Worm (Caenorhabditis elegans) whole organism, L4/young adult: ENCODE data around the gene col-73.

Experiments used
- W03F9.2 ChIP-seq: fragments of 150-350 bp; optimal IDR thresholded peaks from 2 replicates; lab custom pipeline; 2014; ENCODE audit warnings: missing biosample characterization, missing genetic modification characterization
- dao-5 ChIP-seq: sonication (generic microtip); optimal IDR thresholded peaks from 2 replicates; lab custom pipeline; 2016; ENCODE audit warnings: missing genotype, missing genetic modification characterization, moderate library complexity, missing compliant biosample characterization
- him-1 ChIP-seq: sonication (generic microtip); optimal IDR thresholded peaks from 2 replicates; lab custom pipeline; 2016; ENCODE audit warnings: missing genotype, missing genetic modification reagents, missing genetic modification characterization, missing compliant biosample characterization

The col-73 gene

ce11 chrII:4891012-4891775, 18.3 kb upstream of the col-73 start, which contains the start of gene gst-9:
TSS of gene gst-9 (plus strand) at chrII:4891585.
- TF ChIP-seq dao-5 (tag; lab: Kevin White, UChicago) (no peak), him-1 (tag; lab: Kevin White, UChicago) (no peak), W03F9.2 (tag; lab: Kevin White, UChicago) (no peak)

DNA sequence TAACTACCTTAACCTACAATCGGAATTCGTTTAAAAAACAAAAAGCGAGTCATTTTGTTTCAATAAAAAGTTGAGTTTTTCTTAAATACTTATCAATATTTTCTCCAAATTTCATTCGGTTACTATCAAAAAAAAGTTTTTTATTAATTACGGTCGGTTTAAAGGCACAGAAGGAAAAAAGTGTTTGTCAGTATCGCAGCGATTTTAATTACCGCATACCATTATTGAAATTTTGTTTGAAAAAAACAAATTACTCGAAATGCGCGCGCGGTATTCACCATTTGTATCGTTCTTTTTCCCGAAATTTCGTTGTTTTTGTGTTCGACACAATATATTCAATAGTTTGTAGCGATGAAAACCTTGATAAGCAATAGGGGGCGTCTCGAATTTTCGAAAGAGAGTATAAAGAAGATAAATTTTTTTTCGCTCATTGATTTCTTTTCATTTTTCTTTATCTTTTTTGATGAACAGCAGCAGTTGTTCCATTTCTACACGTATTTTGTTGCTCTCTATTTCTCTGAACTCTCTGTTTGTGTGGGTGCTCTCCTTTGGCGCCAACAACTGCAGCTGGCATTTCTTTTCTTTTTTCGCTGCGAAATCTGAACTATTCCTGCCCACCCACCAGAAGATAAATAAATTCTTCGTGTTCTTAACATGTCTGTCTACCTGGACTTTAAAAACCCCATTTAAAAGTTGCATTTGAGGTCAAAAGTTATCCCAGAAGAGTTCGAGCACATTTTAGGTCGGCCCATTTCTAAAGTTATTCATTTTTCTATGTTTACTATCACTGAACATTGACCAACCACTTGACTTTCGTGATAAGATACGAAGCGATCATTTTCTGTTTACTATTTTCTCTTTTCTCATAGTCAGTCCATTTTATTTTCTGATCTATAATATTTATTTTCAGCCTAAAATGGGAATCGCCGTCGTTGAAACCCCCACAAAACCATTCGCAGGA, 15.9 kb upstream of the col-73 start, which contains the start of gene pgm-1:
Gene pgm-1 (plus strand): TSS at position 911 of the 961 bp plus-strand sequence.
- TF ChIP-seq W03F9.2 (tag; lab: Kevin White, UChicago) (no peak), dao-5 (tag; lab: Kevin White, UChicago) (no peak), him-1 (tag; lab: Kevin White, UChicago) (no peak)

DNA sequence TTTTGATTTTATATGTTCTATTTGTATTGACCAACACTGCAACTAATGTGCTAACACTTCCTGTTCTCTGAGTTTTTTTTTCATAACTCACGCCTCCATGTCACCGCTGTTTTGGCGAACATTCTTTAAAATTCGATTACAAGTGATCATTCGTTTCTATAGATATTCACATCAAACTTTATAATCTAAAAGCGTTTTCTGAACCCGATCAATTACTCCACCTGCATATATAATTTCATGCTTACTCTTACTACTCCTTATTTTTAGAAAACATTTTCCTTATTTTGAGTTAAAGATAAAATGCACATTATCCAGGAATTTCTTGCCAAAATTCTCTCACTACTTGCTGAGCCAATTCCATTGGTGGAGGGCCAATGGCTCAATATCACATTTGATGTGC, 13.0 kb upstream of the col-73 start, which contains the start of gene R05F9.7:
Gene R05F9.7 (plus strand): TSS at position 301 of the 400 bp plus-strand sequence.
- no peak for TF ChIP-seq dao-5 (tag; lab: Kevin White, UChicago)
- no peak for TF ChIP-seq W03F9.2 (tag; lab: Kevin White, UChicago)
- no peak for TF ChIP-seq him-1 (tag; lab: Kevin White, UChicago)

DNA sequence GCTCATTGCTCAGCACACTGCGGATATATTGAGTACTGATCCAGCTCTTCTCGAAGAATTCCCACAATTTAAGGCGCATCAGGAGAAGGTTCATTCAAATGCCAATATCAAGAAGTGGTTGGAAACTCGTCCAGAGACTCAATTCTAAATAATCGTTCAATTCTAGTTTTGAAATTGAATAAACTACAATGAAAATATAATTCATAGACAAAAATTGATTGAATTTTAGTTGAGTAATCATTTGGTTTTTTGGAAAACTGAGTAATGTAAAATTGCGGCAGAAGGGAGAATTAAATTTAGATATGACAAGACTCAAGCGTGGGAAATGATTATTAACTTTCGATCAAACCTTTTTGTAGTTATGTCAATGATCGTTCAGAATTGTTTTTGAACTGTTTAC, 11.5 kb upstream of the col-73 start:
- no peak for TF ChIP-seq W03F9.2 (tag; lab: Kevin White, UChicago)

ce11 chrII:4883412-4883811, 10.5 kb upstream of the col-73 start, which contains the start of gene gst-8:
TSS of gene gst-8 (plus strand) at chrII:4883712.
- TF ChIP-seq him-1 (tag; lab: Kevin White, UChicago): no peak
- TF ChIP-seq dao-5 (tag; lab: Kevin White, UChicago): no peak
- TF ChIP-seq W03F9.2 (tag; lab: Kevin White, UChicago): no peak

ce11 chrII:4882498-4882897, 9.6 kb upstream of the col-73 start:
- TF ChIP-seq dao-5 (tag; lab: Kevin White, UChicago) (no peak), him-1 (tag; lab: Kevin White, UChicago) (no peak), W03F9.2 (tag; lab: Kevin White, UChicago) (no peak)

ce11 chrII:4881727-4882126, 8.8 kb upstream of the col-73 start, which contains the start of gene gst-7:
TSS of gene gst-7 (plus strand) at chrII:4882062.
- no peak for TF ChIP-seq dao-5 (tag; lab: Kevin White, UChicago)
- no peak for TF ChIP-seq him-1 (tag; lab: Kevin White, UChicago)
- no peak for TF ChIP-seq W03F9.2 (tag; lab: Kevin White, UChicago)

- TF ChIP-seq dao-5 (tag; lab: Kevin White, UChicago) (no peak), W03F9.2 (tag; lab: Kevin White, UChicago) (no peak), him-1 (tag; lab: Kevin White, UChicago) (no peak)
These were observed 6.7 kb upstream of the col-73 start, which contains the start of gene gst-6 for ce11 chrII:4879629-4880028. TSS of gene gst-6 (plus strand) at chrII:4879891.

- no peak for TF ChIP-seq him-1 (tag; lab: Kevin White, UChicago)
These were observed 3.2 kb upstream of the col-73 start, which contains the start of gene F11G11.13 for ce11 chrII:4876091-4876490. TSS of gene F11G11.13 (minus strand) at chrII:4876179.

ce11 chrII:4874335-4874861, 1.5 kb upstream of the col-73 start, which contains the start of gene F11G11.15:
TSS of gene F11G11.15 (plus strand) at chrII:4874845.
- no peak for TF ChIP-seq dao-5 (tag; lab: Kevin White, UChicago)
- no peak for TF ChIP-seq him-1 (tag; lab: Kevin White, UChicago)

DNA sequence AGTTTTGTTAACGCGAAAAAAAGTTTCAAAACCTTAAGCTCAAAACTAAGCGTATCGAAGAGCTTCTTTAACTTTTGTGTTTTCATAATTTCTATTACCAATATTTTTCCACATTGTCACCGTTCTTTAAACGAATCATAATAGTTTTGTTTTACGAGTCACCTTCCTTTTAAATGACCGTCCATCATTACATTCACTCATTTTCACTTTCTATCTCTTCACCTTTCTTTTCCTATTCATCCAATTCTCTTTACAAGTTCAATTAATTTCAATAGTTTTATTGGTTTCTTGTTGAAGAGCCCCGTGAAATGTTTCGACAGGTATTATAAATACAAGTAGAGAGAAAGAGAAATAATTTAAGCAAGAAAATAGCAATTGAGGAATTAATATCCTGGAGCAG, 1.1 kb downstream of the col-73 start:
- TF ChIP-seq W03F9.2 (tag; lab: Kevin White, UChicago): no peak
- no peak for TF ChIP-seq him-1 (tag; lab: Kevin White, UChicago)
- TF ChIP-seq dao-5 (tag; lab: Kevin White, UChicago): no peak

ce11 chrII:4870691-4871090, 2.2 kb downstream of the col-73 start, which contains the start of gene col-20:
TSS of gene col-20 (minus strand) at chrII:4870791.
- TF ChIP-seq him-1 (tag; lab: Kevin White, UChicago): no peak
- TF ChIP-seq dao-5 (tag; lab: Kevin White, UChicago): no peak
